Worm (Caenorhabditis elegans): ENCODE measurements around the gene ZK686.6.
A peak's percentile ranks its signal among the peaks of the same experiment; 100 is the strongest.

ZK686.6 gene

ce11 chrIII:7729534-7730061 is 43.2 kb downstream of the ZK686.6 start, which contains the start of gene ZK112.4:
Gene ZK112.4, minus strand, starts transcription at chrIII:7730011.
- TF ChIP-seq hmg-4 (GFP tag; optimal IDR thresholded peaks at IDR 0.05) (peak; percentile 44), flt-1 (GFP tag; IDR thresholded peaks at IDR 0.05) (no peak)

ce11 chrIII:7729062-7729461 is 43.7 kb downstream of the ZK686.6 start:
- TF ChIP-seq flt-1 (GFP tag; IDR thresholded peaks at IDR 0.05) (no peak), tbx-11 (GFP tag; IDR thresholded peaks at IDR 0.05) (no peak), tbx-37 (GFP tag; conservative IDR thresholded peaks at IDR 0.05) (no peak), hmbx-1 (tag; optimal IDR thresholded peaks at IDR 0.05) (no peak), F13C5.2 (tag; optimal IDR thresholded peaks at IDR 0.05) (no peak), pes-1 (GFP tag; IDR thresholded peaks at IDR 0.05) (no peak), hmg-4 (GFP tag; optimal IDR thresholded peaks at IDR 0.05) (no peak), ceh-36 (tag; optimal IDR thresholded peaks at IDR 0.05) (no peak)

ce11 chrIII:7728494-7728893 is 44.3 kb downstream of the ZK686.6 start:
- TF ChIP-seq sea-1 (GFP tag; conservative IDR thresholded peaks at IDR 0.05) (no peak), B0310.2 (tag; optimal IDR thresholded peaks at IDR 0.05) (no peak), tra-4 (tag; optimal IDR thresholded peaks at IDR 0.05) (no peak)

ce11 chrIII:7726500-7726899 is 46.3 kb downstream of the ZK686.6 start:
- TF ChIP-seq aly-1 (tag; optimal IDR thresholded peaks at IDR 0.05) = no peak
- TF ChIP-seq F13C5.2 (tag; optimal IDR thresholded peaks at IDR 0.05) = no peak
- no peak for TF ChIP-seq sea-1 (GFP tag; conservative IDR thresholded peaks at IDR 0.05)
- no peak for TF ChIP-seq hnd-1 (tag; optimal IDR thresholded peaks at IDR 0.05)
- no peak for TF ChIP-seq hmg-4 (GFP tag; optimal IDR thresholded peaks at IDR 0.05)
- TF ChIP-seq scrt-1 (GFP tag; IDR thresholded peaks at IDR 0.05) = no peak
- TF ChIP-seq tbx-37 (GFP tag; conservative IDR thresholded peaks at IDR 0.05) = no peak
- no peak for TF ChIP-seq flt-1 (GFP tag; IDR thresholded peaks at IDR 0.05)
- TF ChIP-seq tra-4 (tag; optimal IDR thresholded peaks at IDR 0.05) = no peak

DNA sequence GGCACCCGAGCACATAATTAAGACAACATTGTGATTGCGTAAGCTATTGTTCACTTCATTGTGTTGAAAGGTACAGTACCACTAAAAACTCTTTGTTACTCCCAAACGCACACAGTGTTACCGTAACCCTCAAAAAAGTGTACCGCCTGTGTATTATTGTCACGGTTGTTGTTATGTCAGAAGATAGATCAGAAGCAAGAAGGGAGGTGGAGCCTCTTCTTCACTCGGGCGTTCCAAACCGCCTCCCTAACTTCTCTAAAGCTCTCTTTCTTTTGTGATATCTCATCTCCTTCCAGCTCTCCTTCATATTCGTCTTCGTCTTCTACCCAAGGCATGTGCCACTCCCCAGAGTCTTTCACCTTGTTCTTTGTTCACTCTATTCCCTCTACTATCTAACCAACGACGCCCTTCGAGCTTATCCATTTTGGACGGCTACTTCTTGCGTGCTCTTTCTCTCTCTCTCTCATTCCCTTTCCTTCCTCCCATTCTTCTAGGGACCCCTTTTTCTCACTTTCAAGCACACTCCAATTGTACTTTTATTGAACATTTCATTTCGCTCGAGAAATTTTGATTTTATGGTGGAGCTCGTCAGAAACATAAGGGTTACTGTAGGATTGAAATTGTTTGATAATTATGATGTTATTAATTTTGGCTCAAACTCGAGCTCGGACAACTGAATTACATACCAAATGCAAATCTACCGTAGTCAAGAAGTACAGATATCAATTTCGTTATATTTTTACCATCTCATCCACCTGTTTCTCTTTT is 47.1 kb downstream of the ZK686.6 start:
- TF ChIP-seq hnd-1 (tag; optimal IDR thresholded peaks at IDR 0.05) (no peak), aly-1 (tag; optimal IDR thresholded peaks at IDR 0.05) (peak; percentile 30)

ce11 chrIII:7724433-7724832 is 48.4 kb downstream of the ZK686.6 start:
- TF ChIP-seq ets-7 (tag; optimal IDR thresholded peaks at IDR 0.05) (no peak), F13C5.2 (tag; optimal IDR thresholded peaks at IDR 0.05) (no peak), aly-1 (tag; optimal IDR thresholded peaks at IDR 0.05) (no peak), hnd-1 (tag; optimal IDR thresholded peaks at IDR 0.05) (no peak), ama-1 (optimal IDR thresholded peaks at IDR 0.05) (no peak), hmbx-1 (tag; optimal IDR thresholded peaks at IDR 0.05) (no peak), B0310.2 (tag; optimal IDR thresholded peaks at IDR 0.05) (no peak), tra-4 (tag; optimal IDR thresholded peaks at IDR 0.05) (no peak), ceh-13 (GFP tag; optimal IDR thresholded peaks at IDR 0.05) (no peak), pes-1 (GFP tag; IDR thresholded peaks at IDR 0.05) (no peak), tbx-11 (GFP tag; IDR thresholded peaks at IDR 0.05) (no peak), sea-1 (GFP tag; conservative IDR thresholded peaks at IDR 0.05) (no peak), hmg-4 (GFP tag; optimal IDR thresholded peaks at IDR 0.05) (no peak), tbx-37 (GFP tag; conservative IDR thresholded peaks at IDR 0.05) (no peak), ceh-36 (tag; optimal IDR thresholded peaks at IDR 0.05) (no peak)

ce11 chrIII:7723412-7724068 is 49.3 kb downstream of the ZK686.6 start:
- TF ChIP-seq hmbx-1 (tag; optimal IDR thresholded peaks at IDR 0.05) (no peak), ceh-36 (tag; optimal IDR thresholded peaks at IDR 0.05) (no peak), scrt-1 (GFP tag; IDR thresholded peaks at IDR 0.05) (no peak), F13C5.2 (tag; optimal IDR thresholded peaks at IDR 0.05) (no peak), tbx-11 (GFP tag; IDR thresholded peaks at IDR 0.05) (no peak), B0310.2 (tag; optimal IDR thresholded peaks at IDR 0.05) (no peak), hnd-1 (tag; optimal IDR thresholded peaks at IDR 0.05) (no peak), hmg-4 (GFP tag; optimal IDR thresholded peaks at IDR 0.05) (no peak)

ce11 chrIII:7722999-7723398 is 49.8 kb downstream of the ZK686.6 start:
- TF ChIP-seq pes-1 (GFP tag; IDR thresholded peaks at IDR 0.05) = no peak
- TF ChIP-seq F13C5.2 (tag; optimal IDR thresholded peaks at IDR 0.05) = no peak
- TF ChIP-seq tbx-37 (GFP tag; conservative IDR thresholded peaks at IDR 0.05) = no peak
- TF ChIP-seq sea-1 (GFP tag; conservative IDR thresholded peaks at IDR 0.05) = no peak
- TF ChIP-seq scrt-1 (GFP tag; IDR thresholded peaks at IDR 0.05) = no peak

DNA sequence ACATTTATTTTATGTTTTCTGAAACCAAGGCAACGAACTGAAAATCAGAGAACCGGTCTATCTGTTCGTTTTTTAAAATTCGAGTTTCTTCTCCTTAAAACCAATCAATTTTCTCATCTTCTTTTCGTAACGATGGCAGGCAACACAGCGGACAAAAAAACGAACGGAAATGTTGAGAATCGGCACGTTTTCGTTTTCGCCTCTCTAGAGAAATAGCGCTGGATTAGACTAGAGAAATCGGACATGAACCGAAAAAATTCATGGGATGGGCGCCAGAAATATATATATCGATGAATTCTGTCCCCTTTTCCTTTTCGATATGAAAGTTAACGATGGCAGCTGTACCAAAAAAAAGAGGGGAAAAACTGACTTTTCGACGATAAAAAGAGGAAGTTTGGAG is 50.4 kb downstream of the ZK686.6 start:
- TF ChIP-seq F13C5.2 (tag; optimal IDR thresholded peaks at IDR 0.05) (no peak), B0310.2 (tag; optimal IDR thresholded peaks at IDR 0.05) (no peak), ceh-13 (GFP tag; optimal IDR thresholded peaks at IDR 0.05) (no peak)
